Fruit fly (Drosophila melanogaster): ENCODE results near the gene Tasp1.

Tasp1 gene

DNA sequence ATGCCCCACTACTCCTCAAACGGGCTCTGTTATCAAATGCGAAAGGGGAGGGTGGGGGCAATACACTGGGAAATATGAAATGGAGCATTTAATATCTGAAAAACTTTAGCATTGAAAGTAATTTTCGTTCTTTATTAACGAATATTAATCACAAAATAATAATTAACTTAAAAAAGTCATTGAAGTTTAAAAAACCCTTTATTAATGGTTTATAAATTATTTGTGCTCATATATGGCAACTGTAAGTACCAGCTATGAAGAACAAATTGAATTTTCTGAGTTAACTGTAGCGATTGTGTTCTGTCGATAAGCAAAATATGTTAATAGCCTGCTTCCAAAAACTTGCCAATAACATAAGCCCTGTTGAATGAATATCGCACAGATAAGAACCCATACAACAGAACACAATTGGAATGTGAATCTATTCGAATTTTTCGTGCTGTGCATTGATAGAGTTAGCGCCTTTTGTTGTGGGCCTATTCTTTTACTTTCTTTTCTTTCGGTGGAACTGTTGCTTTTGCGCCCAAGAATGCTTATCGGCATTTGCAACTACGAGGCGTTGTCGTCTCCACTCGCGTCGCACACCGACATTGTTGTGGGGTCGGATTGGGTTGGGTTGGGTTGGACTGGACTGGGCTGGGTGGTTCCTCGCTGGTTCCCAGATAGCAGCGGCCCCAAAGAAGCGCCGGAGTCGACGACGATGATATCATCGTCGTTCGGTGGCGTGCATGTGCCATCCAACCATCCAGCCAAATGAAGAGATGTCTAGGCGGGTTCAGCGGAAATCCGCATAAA is 26.3 kb downstream of the Tasp1 start:
- TF ChIP-seq gl (tag; optimal IDR thresholded peaks at IDR 0.05) (no peak), CG8301 (tag; optimal IDR thresholded peaks at IDR 0.05) (peak; percentile 61), CG32121 (GFP tag; IDR thresholded peaks at IDR 0.05) (peak; percentile 31; the same call in 1 of the 2 replicates), CG14655 (GFP tag; optimal IDR thresholded peaks at IDR 0.05) (peak; percentile 80), EcR (GFP tag; optimal IDR thresholded peaks at IDR 0.05) (peak; percentile 36), Ets98B (GFP tag; IDR thresholded peaks at IDR 0.05) (no peak; the same call in 1 of the 2 replicates)

DNA sequence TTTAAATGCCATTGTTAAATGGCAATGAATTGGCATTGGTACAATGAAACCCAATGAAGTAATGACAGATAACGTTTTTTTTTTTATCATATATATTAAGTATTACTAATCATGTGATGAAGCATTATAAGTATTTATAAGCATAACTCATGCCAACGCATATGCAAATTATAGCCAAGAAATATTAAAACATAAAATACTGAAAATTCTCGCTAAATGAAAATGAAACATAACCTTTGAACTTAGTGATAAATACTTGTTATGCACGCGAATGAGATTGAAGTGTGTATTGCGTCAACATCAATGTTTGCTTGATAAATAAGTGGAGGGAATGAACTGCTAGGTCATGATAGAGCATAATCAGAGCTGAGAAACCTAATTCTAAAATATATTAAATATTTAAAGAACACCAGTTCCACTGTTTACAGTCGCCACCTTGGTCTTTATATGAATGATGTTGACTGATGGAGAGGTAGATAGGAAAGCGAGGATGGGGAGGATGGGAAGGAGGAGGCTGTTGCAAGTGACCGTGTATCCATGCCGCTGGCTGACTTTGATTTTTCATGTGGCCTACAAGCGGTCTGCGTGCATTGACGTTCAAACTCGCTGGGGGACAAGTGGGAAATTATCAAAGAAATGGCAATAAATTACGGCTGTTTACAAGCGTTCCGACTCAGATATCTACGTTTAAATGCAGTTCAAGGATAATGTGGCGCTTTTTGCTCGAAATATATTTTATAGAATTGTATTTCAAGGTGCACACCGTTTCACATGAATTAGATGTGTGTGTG is 31.0 kb downstream of the Tasp1 start:
- no peak for TF ChIP-seq CG12605 (GFP tag; IDR thresholded peaks at IDR 0.05)
- TF ChIP-seq CG32121 (GFP tag; IDR thresholded peaks at IDR 0.05): no peak
- TF ChIP-seq Snoo (tag; optimal IDR thresholded peaks at IDR 0.05): no peak
- TF ChIP-seq EcR (GFP tag; optimal IDR thresholded peaks at IDR 0.05): peak; percentile 25
- TF ChIP-seq CG14655 (GFP tag; optimal IDR thresholded peaks at IDR 0.05): peak; percentile 28
- no peak for TF ChIP-seq CG34367 (tag; optimal IDR thresholded peaks at IDR 0.05)
- TF ChIP-seq D1 (tag; optimal IDR thresholded peaks at IDR 0.05): no peak

DNA sequence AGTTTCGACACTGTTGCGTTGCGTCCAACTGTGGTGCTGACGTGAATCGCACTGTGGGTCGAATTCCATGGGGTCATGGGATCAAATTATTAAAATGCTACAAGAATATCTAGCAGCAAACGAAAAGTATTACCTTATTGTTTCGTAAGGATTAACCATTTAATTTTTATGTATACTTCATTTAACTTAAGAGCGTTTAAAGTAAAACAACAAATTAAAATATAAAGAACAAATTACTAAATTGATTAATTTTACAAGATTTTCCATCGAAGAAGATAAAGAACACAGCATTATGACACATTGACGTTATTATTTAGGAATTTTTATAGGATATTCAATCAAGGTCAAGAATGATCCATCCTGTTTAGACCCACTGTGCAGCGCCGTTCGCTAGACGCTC is 33.2 kb downstream of the Tasp1 start:
- TF ChIP-seq CG4496 (GFP tag; IDR thresholded peaks at IDR 0.05) (peak; percentile 47; the same call in 1 of the 3 replicates), CG13204 (GFP tag; optimal IDR thresholded peaks at IDR 0.05) (no peak), rn (GFP tag; IDR thresholded peaks at IDR 0.05) (no peak), Ets98B (GFP tag; IDR thresholded peaks at IDR 0.05) (peak; percentile 35; the same call in 1 of the 2 replicates), Pif1A (GFP tag; optimal IDR thresholded peaks at IDR 0.05) (peak; percentile 39), CG15710 (tag; optimal IDR thresholded peaks at IDR 0.05) (peak; percentile 10), CG32121 (GFP tag; IDR thresholded peaks at IDR 0.05) (peak; percentile 53; the same call in 1 of the 2 replicates), EcR (GFP tag; optimal IDR thresholded peaks at IDR 0.05) (no peak), CG8301 (tag; optimal IDR thresholded peaks at IDR 0.05) (peak; percentile 31), CG34367 (tag; optimal IDR thresholded peaks at IDR 0.05) (no peak), CG14655 (GFP tag; optimal IDR thresholded peaks at IDR 0.05) (peak; percentile 34), CG8159 (tag; optimal IDR thresholded peaks at IDR 0.05) (peak; percentile 21), D1 (tag; optimal IDR thresholded peaks at IDR 0.05) (peak; percentile 11), CG9948 (tag; optimal IDR thresholded peaks at IDR 0.05) (peak; percentile 17), Pif1B (GFP tag; optimal IDR thresholded peaks at IDR 0.05) (no peak)

DNA sequence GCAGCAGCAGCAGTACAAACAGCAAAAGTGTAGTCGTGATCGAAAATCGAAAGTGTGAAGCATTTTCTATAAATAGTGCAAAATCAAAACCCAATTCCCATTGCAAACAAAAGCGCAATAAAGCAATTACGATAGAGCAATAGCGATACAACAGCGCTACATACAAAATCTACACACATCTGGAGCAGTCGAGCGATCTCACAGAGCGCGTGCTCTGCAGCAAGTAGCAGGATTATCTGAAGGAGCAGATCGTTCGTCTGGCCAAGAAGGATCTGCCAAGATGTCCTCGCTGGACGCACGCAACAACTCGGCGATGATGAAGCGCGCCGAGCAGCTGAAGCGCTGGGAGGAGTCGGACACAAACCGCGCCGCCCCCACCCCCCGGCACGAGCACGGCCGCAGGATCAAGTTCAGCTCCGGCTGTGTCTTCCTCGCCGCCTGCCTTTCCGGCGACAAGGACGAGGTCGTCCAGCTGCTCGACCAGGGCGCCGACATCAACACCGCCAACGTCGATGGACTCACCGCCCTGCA is 34.2 kb downstream of the Tasp1 start:
- TF ChIP-seq D1 (tag; optimal IDR thresholded peaks at IDR 0.05): no peak
- no peak for TF ChIP-seq CG13204 (GFP tag; optimal IDR thresholded peaks at IDR 0.05)
- no peak for TF ChIP-seq rn (GFP tag; IDR thresholded peaks at IDR 0.05)
- TF ChIP-seq CG12605 (GFP tag; IDR thresholded peaks at IDR 0.05): no peak
- no peak for TF ChIP-seq EcR (GFP tag; optimal IDR thresholded peaks at IDR 0.05)
- TF ChIP-seq CG9948 (tag; optimal IDR thresholded peaks at IDR 0.05): no peak
- no peak for TF ChIP-seq CG15710 (tag; optimal IDR thresholded peaks at IDR 0.05)
- no peak for TF ChIP-seq CG10348 (GFP tag; IDR thresholded peaks at IDR 0.05)
- TF ChIP-seq Ets98B (GFP tag; IDR thresholded peaks at IDR 0.05): no peak
- TF ChIP-seq Pif1B (GFP tag; optimal IDR thresholded peaks at IDR 0.05): no peak
- no peak for TF ChIP-seq CG34367 (tag; optimal IDR thresholded peaks at IDR 0.05)
- no peak for TF ChIP-seq gl (tag; optimal IDR thresholded peaks at IDR 0.05)
- no peak for TF ChIP-seq CG17806 (tag; optimal IDR thresholded peaks at IDR 0.05)
- TF ChIP-seq CG32121 (GFP tag; IDR thresholded peaks at IDR 0.05): no peak
- TF ChIP-seq CG8159 (tag; optimal IDR thresholded peaks at IDR 0.05): no peak
- no peak for TF ChIP-seq CG14655 (GFP tag; optimal IDR thresholded peaks at IDR 0.05)
- no peak for TF ChIP-seq CG4496 (GFP tag; IDR thresholded peaks at IDR 0.05)
- no peak for TF ChIP-seq fd96Ca (GFP tag; IDR thresholded peaks at IDR 0.05)
- TF ChIP-seq CG8301 (tag; optimal IDR thresholded peaks at IDR 0.05): no peak
- no peak for TF ChIP-seq Snoo (tag; optimal IDR thresholded peaks at IDR 0.05)

DNA sequence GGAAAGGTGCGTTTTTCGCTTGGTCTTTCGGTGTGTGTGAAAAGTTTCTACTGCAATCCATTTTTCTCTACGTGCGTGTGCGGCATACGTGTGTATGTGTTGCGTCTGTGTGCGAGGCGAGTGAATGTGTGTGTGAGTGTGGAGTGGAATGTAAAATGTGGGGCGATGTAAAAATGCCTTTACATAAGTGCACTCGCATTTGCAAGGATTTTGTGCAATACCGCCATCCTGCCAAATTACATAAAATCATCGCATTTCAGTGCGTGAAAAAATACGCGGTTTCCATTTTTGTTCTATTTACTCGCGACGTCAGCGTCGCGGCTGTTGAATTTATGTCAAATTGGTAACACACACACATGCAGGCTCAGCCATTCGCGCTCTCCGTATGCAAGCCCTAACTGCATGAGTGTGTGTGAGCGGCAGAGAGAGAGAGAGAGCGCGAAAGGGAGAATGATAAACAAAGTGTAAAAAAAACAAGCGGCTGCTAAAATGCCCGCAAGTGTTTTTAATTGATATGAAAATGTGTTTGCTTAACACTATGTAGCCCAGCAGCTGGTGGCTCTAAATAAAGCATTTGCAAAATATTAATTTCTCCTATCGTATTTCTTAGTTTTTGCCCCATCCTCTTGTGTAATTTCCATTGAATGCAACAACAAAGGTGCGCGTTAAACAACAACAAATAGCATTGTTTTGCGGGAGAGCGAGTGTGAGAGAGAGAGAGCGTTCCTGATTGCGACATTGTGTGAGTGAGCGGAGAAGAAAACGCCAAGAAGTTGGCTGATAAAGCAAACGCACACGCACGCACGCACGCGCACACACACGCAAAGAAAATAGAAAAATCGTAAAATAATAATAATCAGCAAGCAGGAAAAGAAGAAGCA is 34.9 kb downstream of the Tasp1 start:
- TF ChIP-seq EcR (GFP tag; optimal IDR thresholded peaks at IDR 0.05): peak; percentile 33
- TF ChIP-seq CG4496 (GFP tag; IDR thresholded peaks at IDR 0.05): 0 out of 3 replicates have a peak, but pooled peaks have one; percentile 13
- TF ChIP-seq fd96Ca (GFP tag; IDR thresholded peaks at IDR 0.05): peak; percentile 21; the same call in 1 of the 3 replicates
- no peak for TF ChIP-seq CG9948 (tag; optimal IDR thresholded peaks at IDR 0.05)
- peak; percentile 25 for TF ChIP-seq CG8159 (tag; optimal IDR thresholded peaks at IDR 0.05)
- 0 out of 2 replicates have a peak, but pooled peaks have one; percentile 12 for TF ChIP-seq Ets98B (GFP tag; IDR thresholded peaks at IDR 0.05)
- TF ChIP-seq CG15710 (tag; optimal IDR thresholded peaks at IDR 0.05): no peak
- no peak for TF ChIP-seq rn (GFP tag; IDR thresholded peaks at IDR 0.05)
- peak; percentile 50 for TF ChIP-seq Pif1A (GFP tag; optimal IDR thresholded peaks at IDR 0.05)
- no peak for TF ChIP-seq CG12605 (GFP tag; IDR thresholded peaks at IDR 0.05)
- TF ChIP-seq CG17806 (tag; optimal IDR thresholded peaks at IDR 0.05): no peak
- TF ChIP-seq CG14655 (GFP tag; optimal IDR thresholded peaks at IDR 0.05): peak; percentile 13
- peak; percentile 8 for TF ChIP-seq CG13204 (GFP tag; optimal IDR thresholded peaks at IDR 0.05)
- TF ChIP-seq Pif1B (GFP tag; optimal IDR thresholded peaks at IDR 0.05): peak; percentile 45
- TF ChIP-seq CG32121 (GFP tag; IDR thresholded peaks at IDR 0.05): no peak
- TF ChIP-seq CG8301 (tag; optimal IDR thresholded peaks at IDR 0.05): peak; percentile 13
- no peak for TF ChIP-seq CG10348 (GFP tag; IDR thresholded peaks at IDR 0.05)
- peak; percentile 8 for TF ChIP-seq D1 (tag; optimal IDR thresholded peaks at IDR 0.05)
- TF ChIP-seq CG34367 (tag; optimal IDR thresholded peaks at IDR 0.05): no peak
- TF ChIP-seq Snoo (tag; optimal IDR thresholded peaks at IDR 0.05): no peak
- peak; percentile 45 for TF ChIP-seq gl (tag; optimal IDR thresholded peaks at IDR 0.05)
